Worm (Caenorhabditis elegans) whole organism, L1 larva: ENCODE measurements around the gene F49E12.12.

Source experiments
- C16A3.4 ChIP-seq: fragments of 150-350 bp; optimal IDR thresholded peaks from 2 replicates; lab custom pipeline; 2014; ENCODE audit warnings: missing biosample characterization, missing genetic modification characterization
- aly-2 ChIP-seq: fragments of 150-350 bp; optimal IDR thresholded peaks from 2 replicates; lab custom pipeline; 2014; ENCODE audit warnings: missing biosample characterization, missing genetic modification characterization
- ama-1 ChIP-seq: fragments of 150-350 bp; optimal IDR thresholded peaks from 2 replicates; lab custom pipeline; 2014
- dpl-1 ChIP-seq, 3 experiments: fragments of 150-350 bp in 2 of 3; sonication (generic microtip) in 1 of 3; optimal IDR thresholded peaks; 2 replicates each; lab custom pipeline; 2014 to 2017; ENCODE audit warnings: missing biosample characterization in 3 of 3, missing genetic modification characterization in 3 of 3, missing genetic modification reagents in 3 of 3
- grh-1 ChIP-seq: fragments of 200-800 bp; sonication (Bioruptor generic); IDR thresholded peaks from 2 replicates; pipeline ENCODE4 v1.3.6; 2022; ENCODE audit warnings: missing genetic modification reagents, missing genetic modification characterization, missing compliant biosample characterization
- lin-13 ChIP-seq: fragments of 150-350 bp; optimal IDR thresholded peaks from 2 replicates; lab custom pipeline; 2014; ENCODE audit warnings: missing biosample characterization, missing genetic modification reagents, missing genetic modification characterization
- lin-39 ChIP-seq: fragments of 150-350 bp; optimal IDR thresholded peaks from 2 replicates; lab custom pipeline; 2014; ENCODE audit warnings: missing biosample characterization, missing genetic modification reagents, missing genetic modification characterization
- nhr-12 ChIP-seq: sonication (generic microtip); optimal IDR thresholded peaks from 2 replicates; lab custom pipeline; 2017; ENCODE audit warnings: missing biosample characterization, missing genetic modification characterization
- nhr-237 ChIP-seq: fragments of 150-350 bp; optimal IDR thresholded peaks from 2 replicates; lab custom pipeline; 2014; ENCODE audit warnings: missing biosample characterization, missing genetic modification characterization
- nhr-28 ChIP-seq: fragments of 150-350 bp; optimal IDR thresholded peaks from 2 replicates; lab custom pipeline; 2014; ENCODE audit warnings: missing biosample characterization, missing genetic modification characterization
- pqm-1 ChIP-seq: sonication (generic microtip); optimal IDR thresholded peaks from 3 replicates; lab custom pipeline; 2017; ENCODE audit warnings: missing biosample characterization, missing genetic modification characterization
- rnt-1 ChIP-seq: sonication (generic microtip); optimal IDR thresholded peaks from 2 replicates; lab custom pipeline; 2016; ENCODE audit warnings: mild to moderate bottlenecking, missing genetic modification characterization, moderate library complexity, missing compliant biosample characterization
- swsn-7 ChIP-seq: sonication (generic microtip); optimal IDR thresholded peaks from 2 replicates; lab custom pipeline; 2016; ENCODE audit warnings: missing genetic modification characterization, missing compliant biosample characterization
- unc-86 ChIP-seq: sonication (generic microtip); optimal IDR thresholded peaks from 2 replicates; lab custom pipeline; 2016; ENCODE audit warnings: missing genetic modification characterization, missing compliant biosample characterization

ce11 chrII:8404748-8405147 is 23.5 kb downstream of the F49E12.12 start, which contains the start of gene skpo-1:
- no peak for TF ChIP-seq pqm-1 (tag; lab: Kevin White, UChicago)
- no peak for TF ChIP-seq C16A3.4 (tag; lab: Kevin White, UChicago)
- TF ChIP-seq lin-13 (GFP tag; lab: Kevin White, UChicago), result no peak
- TF ChIP-seq aly-2 (tag; lab: Kevin White, UChicago), result no peak
- TF ChIP-seq unc-86 (tag; lab: Kevin White, UChicago), result no peak
- no peak for TF ChIP-seq lin-39 (tag; lab: Kevin White, UChicago)
- no peak for TF ChIP-seq dpl-1 (GFP tag; optimal IDR thresholded peaks at IDR 0.05; lab: Kevin White, UChicago)
- TF ChIP-seq rnt-1 (tag; lab: Kevin White, UChicago), result no peak
- TF ChIP-seq nhr-28 (tag; lab: Kevin White, UChicago), result no peak
- TF ChIP-seq nhr-12 (tag; lab: Kevin White, UChicago), result no peak
- TF ChIP-seq swsn-7 (tag; lab: Kevin White, UChicago), result no peak
- TF ChIP-seq grh-1, result no peak
- TF ChIP-seq ama-1 (lab: Kevin White, UChicago), result no peak
- no peak for TF ChIP-seq nhr-237
